Fruit fly (Drosophila melanogaster): Measurements from ENCODE around the gene snz.

DNA sequence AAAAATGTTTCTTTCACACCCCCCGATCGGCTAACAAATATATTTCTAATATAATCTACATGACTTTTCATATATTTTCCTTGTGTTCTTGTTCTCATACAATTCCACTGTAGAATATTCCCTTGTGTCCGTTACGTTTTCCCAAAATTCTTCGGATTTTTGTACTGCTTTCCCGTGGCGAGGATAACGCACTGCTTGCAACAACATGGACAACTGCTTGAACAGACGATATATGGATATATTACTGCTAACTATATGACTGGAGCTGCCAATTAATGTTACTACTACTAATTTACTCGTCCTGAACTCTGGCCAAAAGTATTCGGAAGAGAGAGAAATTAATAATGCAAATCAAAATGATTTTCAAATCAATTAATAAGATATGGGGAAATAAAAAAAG lies 13.0 kb downstream of the snz start:
- TF ChIP-seq Dfd (GFP tag; optimal IDR thresholded peaks at IDR 0.05) (no peak), usp (GFP tag; optimal IDR thresholded peaks at IDR 0.05) (no peak), N (GFP tag; optimal IDR thresholded peaks at IDR 0.05) (no peak), CG9705 (GFP tag; optimal IDR thresholded peaks at IDR 0.05) (no peak), foxo (GFP tag; optimal IDR thresholded peaks at IDR 0.05) (no peak), Rel (GFP tag; optimal IDR thresholded peaks at IDR 0.05) (no peak), Rel (tag; optimal IDR thresholded peaks at IDR 0.05) (no peak), sv (GFP tag; optimal IDR thresholded peaks at IDR 0.05) (no peak), Mio (GFP tag; optimal IDR thresholded peaks at IDR 0.05) (no peak), h (GFP tag; optimal IDR thresholded peaks at IDR 0.05) (no peak)

Data from whole organism, wandering third instar larva.